Fruit fly (Drosophila melanogaster): ENCODE data around the gene Sugb.

Gene Sugb

DNA sequence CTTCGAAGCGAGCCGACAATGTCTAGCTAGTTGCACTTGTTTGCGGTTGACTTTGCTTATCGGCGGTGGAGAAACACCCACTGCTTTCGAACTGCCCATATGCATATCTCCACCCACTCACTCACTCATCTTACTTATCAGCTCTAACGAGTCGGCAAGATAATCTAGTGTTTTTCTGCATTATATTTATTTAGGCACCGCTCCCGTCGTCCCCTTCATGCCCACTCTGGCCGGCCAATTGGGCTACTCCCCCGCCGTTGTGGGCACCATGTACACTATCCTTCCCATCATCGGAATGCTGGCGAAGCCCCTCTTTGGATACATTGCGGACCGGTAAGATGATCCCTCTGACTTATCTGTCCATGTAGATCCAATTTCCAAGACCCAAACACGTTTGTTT is 2.1 kb downstream of the Sugb start:
- TF ChIP-seq tgo (GFP tag; IDR thresholded peaks at IDR 0.05) (no peak), CG9817 (tag; optimal IDR thresholded peaks at IDR 0.05) (no peak), CG17829 (tag; optimal IDR thresholded peaks at IDR 0.05) (no peak), Hr51 (GFP tag; optimal IDR thresholded peaks at IDR 0.05) (no peak), kay (GFP tag; optimal IDR thresholded peaks at IDR 0.05) (no peak), peb (GFP tag; IDR thresholded peaks at IDR 0.05) (no peak), CG18011 (GFP tag; optimal IDR thresholded peaks at IDR 0.05) (no peak), maf-S (GFP tag; optimal IDR thresholded peaks at IDR 0.05) (no peak), sens (GFP tag) (peak; percentile 27), HmgD (GFP tag; optimal IDR thresholded peaks at IDR 0.05) (no peak), ci (GFP tag; IDR thresholded peaks at IDR 0.05) (0 out of 3 replicates have a peak, but pooled peaks have one; percentile 40), ATbp (GFP tag; optimal IDR thresholded peaks at IDR 0.05) (peak; percentile 1), btn (GFP tag; optimal IDR thresholded peaks at IDR 0.05) (no peak), Trl (optimal IDR thresholded peaks at IDR 0.05) (no peak), Trl (GFP tag; optimal IDR thresholded peaks at IDR 0.05) (no peak), her (GFP tag; optimal IDR thresholded peaks at IDR 0.05) (no peak), CG10431 (GFP tag; optimal IDR thresholded peaks at IDR 0.05) (peak; percentile 74), Ets65A (GFP tag) (peak; percentile 82), rib (GFP tag; IDR thresholded peaks at IDR 0.05) (no peak), nerfin-1 (tag; optimal IDR thresholded peaks at IDR 0.05) (no peak), chn (GFP tag; optimal IDR thresholded peaks at IDR 0.05) (no peak), sc (optimal IDR thresholded peaks at IDR 0.05) (no peak), sc (GFP tag; optimal IDR thresholded peaks at IDR 0.05) (no peak), Bgb (GFP tag; IDR thresholded peaks at IDR 0.05; ENCODE audit: partially characterized antibody) (no peak), ab (GFP tag; optimal IDR thresholded peaks at IDR 0.05) (no peak), crol (GFP tag; IDR thresholded peaks at IDR 0.05) (peak; percentile 48; the same call in 1 of the 2 replicates), ranshi (GFP tag; IDR thresholded peaks at IDR 0.05) (no peak), CG8478 (optimal IDR thresholded peaks at IDR 0.05) (no peak), MTF-1 (GFP tag; optimal IDR thresholded peaks at IDR 0.05; ENCODE audit: borderline replicate concordance) (no peak), seq (GFP tag; IDR thresholded peaks at IDR 0.05) (no peak), usp (GFP tag; optimal IDR thresholded peaks at IDR 0.05) (no peak)

DNA sequence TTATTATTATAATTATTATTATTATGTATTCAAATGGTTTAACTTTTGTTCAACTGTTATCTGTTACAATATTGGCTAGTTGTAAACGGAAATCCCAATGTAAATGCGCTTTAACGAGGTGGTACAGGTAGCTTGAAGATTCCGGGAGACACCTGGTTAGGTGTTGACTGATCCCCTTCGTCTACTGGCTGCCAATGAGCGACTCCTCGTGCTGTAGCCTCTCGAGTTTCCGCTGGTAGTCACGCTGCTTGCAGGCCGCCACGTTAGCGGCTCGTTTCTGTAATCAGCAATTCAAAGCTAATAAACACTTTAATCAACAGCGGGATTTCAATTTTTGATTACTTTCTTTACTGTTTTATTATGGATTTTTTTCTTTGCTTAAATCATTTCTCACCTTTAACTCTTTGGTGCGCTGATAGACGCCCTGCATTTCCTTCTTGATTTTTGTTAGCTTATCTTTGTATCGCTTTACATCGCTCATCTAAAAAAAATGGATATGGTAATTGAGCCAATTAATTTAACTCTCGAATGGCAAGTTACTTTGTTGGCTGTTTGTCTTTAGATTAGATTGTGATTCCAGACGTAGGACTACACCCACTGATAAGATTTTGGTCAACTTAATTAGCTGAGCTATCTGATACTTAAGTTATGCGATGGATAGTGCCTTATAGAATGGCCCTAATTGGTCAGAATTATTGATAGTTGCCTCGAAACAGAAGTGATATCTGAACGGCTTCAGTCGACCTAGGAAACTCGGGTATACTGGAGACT is 6.2 kb downstream of the Sugb start:
- no peak for TF ChIP-seq seq (GFP tag; IDR thresholded peaks at IDR 0.05)
- peak; percentile 33 for TF ChIP-seq sqz (GFP tag; optimal IDR thresholded peaks at IDR 0.05)
- TF ChIP-seq CG14014 (GFP tag; IDR thresholded peaks at IDR 0.05), result 0 out of 2 replicates have a peak, but pooled peaks have one; percentile 23
- TF ChIP-seq CG12299 (tag; optimal IDR thresholded peaks at IDR 0.05), result no peak
- no peak for TF ChIP-seq nom (GFP tag; optimal IDR thresholded peaks at IDR 0.05)
- no peak for TF ChIP-seq ken (GFP tag; IDR thresholded peaks at IDR 0.05)
- peak; percentile 74 for TF ChIP-seq CG34376 (GFP tag; optimal IDR thresholded peaks at IDR 0.05)
- no peak for TF ChIP-seq bowl (GFP tag; IDR thresholded peaks at IDR 0.05)
- no peak for TF ChIP-seq CG1832 (GFP tag; optimal IDR thresholded peaks at IDR 0.05)
- peak; percentile 98 for TF ChIP-seq exex (tag; optimal IDR thresholded peaks at IDR 0.05)
- TF ChIP-seq CG18599 (GFP tag; optimal IDR thresholded peaks at IDR 0.05), result peak; percentile 40
- no peak for TF ChIP-seq CG2120 (GFP tag; optimal IDR thresholded peaks at IDR 0.05)
- TF ChIP-seq Nf-YB (GFP tag; optimal IDR thresholded peaks at IDR 0.05), result peak; percentile 25
- no peak for TF ChIP-seq CG11093 (GFP tag; IDR thresholded peaks at IDR 0.05)
- peak; percentile 19 for TF ChIP-seq CG2678 (tag; optimal IDR thresholded peaks at IDR 0.05)
- TF ChIP-seq CG4820 (GFP tag; optimal IDR thresholded peaks at IDR 0.05), result no peak
- no peak for TF ChIP-seq CG6254 (GFP tag; optimal IDR thresholded peaks at IDR 0.05)
- TF ChIP-seq sd (tag; optimal IDR thresholded peaks at IDR 0.05), result peak; percentile 48
- peak; percentile 87 for TF ChIP-seq grn (GFP tag; optimal IDR thresholded peaks at IDR 0.05)
- TF ChIP-seq sug (tag; optimal IDR thresholded peaks at IDR 0.05), result peak; percentile 41
- no peak for TF ChIP-seq CG34422 (GFP tag; IDR thresholded peaks at IDR 0.05)
- no peak for TF ChIP-seq CG2889 (GFP tag; IDR thresholded peaks at IDR 0.05)

Data from whole organism, embryonic.